Worm (Caenorhabditis elegans) whole organism, L2 larva: ENCODE measurements around the gene T24H7.9.

Experiments
- C34F6.9 ChIP-seq: fragments of 150-350 bp; optimal IDR thresholded peaks from 2 replicates; lab custom pipeline; 2014; ENCODE audit warnings: missing biosample characterization, missing genetic modification characterization
- F13H6.1 ChIP-seq: sonication (generic microtip); optimal IDR thresholded peaks from 2 replicates; lab custom pipeline; 2016; ENCODE audit warnings: missing genetic modification characterization, missing compliant biosample characterization
- R02D3.7 ChIP-seq: fragments of 150-350 bp; optimal IDR thresholded peaks from 2 replicates; lab custom pipeline; 2014; ENCODE audit warnings: missing biosample characterization, missing genetic modification characterization
- Y55F3AM.14 ChIP-seq: fragments of 200-800 bp; sonication (Bioruptor generic); optimal IDR thresholded peaks from 2 replicates; lab custom pipeline; 2018; ENCODE audit warnings: mild to moderate bottlenecking, missing genetic modification characterization, missing compliant biosample characterization
- ZK546.5 ChIP-seq: sonication (generic microtip); optimal IDR thresholded peaks from 2 replicates; lab custom pipeline; 2017; ENCODE audit warnings: missing biosample characterization, missing genetic modification characterization
- alr-1 ChIP-seq: fragments of 150-350 bp; optimal IDR thresholded peaks from 2 replicates; lab custom pipeline; 2014; ENCODE audit warnings: missing biosample characterization, missing genetic modification characterization
- aly-2 ChIP-seq: fragments of 150-350 bp; optimal IDR thresholded peaks from 2 replicates; lab custom pipeline; 2014; ENCODE audit warnings: missing biosample characterization, missing genetic modification characterization
- ama-1 ChIP-seq: fragments of 150-350 bp; optimal IDR thresholded peaks from 2 replicates; lab custom pipeline; 2018; ENCODE audit warnings: inconsistent platforms
- blmp-1 ChIP-seq: sonication (generic microtip); optimal IDR thresholded peaks from 2 replicates; lab custom pipeline; 2017; ENCODE audit warnings: missing genetic modification characterization, mild to moderate bottlenecking, missing compliant biosample characterization, antibody characterized with exemption, moderate library complexity; ENCODE audit not compliant: insufficient read depth
- ceh-16 ChIP-seq: fragments of 150-350 bp; optimal IDR thresholded peaks from 2 replicates; lab custom pipeline; 2014; ENCODE audit warnings: missing biosample characterization, missing genetic modification characterization
- ceh-82 ChIP-seq: fragments of 150-350 bp; optimal IDR thresholded peaks from 2 replicates; lab custom pipeline; 2014; ENCODE audit warnings: missing biosample characterization, missing genetic modification characterization
- crh-2 ChIP-seq: sonication (generic microtip); optimal IDR thresholded peaks from 2 replicates; lab custom pipeline; 2017; ENCODE audit warnings: missing biosample characterization, missing genetic modification characterization
- dmd-4 ChIP-seq: sonication (generic microtip); optimal IDR thresholded peaks from 2 replicates; lab custom pipeline; 2017; ENCODE audit warnings: missing biosample characterization, missing genetic modification characterization
- elt-1 ChIP-seq: fragments of 150-350 bp; optimal IDR thresholded peaks from 2 replicates; lab custom pipeline; 2014; ENCODE audit warnings: missing biosample characterization, missing genetic modification characterization
- elt-3 ChIP-seq: sonication (generic microtip); optimal IDR thresholded peaks from 2 replicates; lab custom pipeline; 2017; ENCODE audit warnings: missing biosample characterization, missing genetic modification characterization
- fos-1 ChIP-seq: fragments of 150-350 bp; optimal IDR thresholded peaks from 2 replicates; lab custom pipeline; 2014; ENCODE audit warnings: missing biosample characterization, missing genetic modification characterization
- gmeb-1 ChIP-seq: fragments of 150-350 bp; optimal IDR thresholded peaks from 2 replicates; lab custom pipeline; 2014; ENCODE audit warnings: missing biosample characterization, missing genetic modification characterization
- lin-39 ChIP-seq: fragments of 150-350 bp; optimal IDR thresholded peaks from 2 replicates; lab custom pipeline; 2014; ENCODE audit warnings: missing biosample characterization, missing genetic modification reagents, missing genetic modification characterization
- lsy-2 ChIP-seq, 2 experiments: fragments of 150-350 bp in 1 of 2; sonication (generic microtip) in 1 of 2; optimal IDR thresholded peaks; 2 replicates each; lab custom pipeline; 2014 to 2017; ENCODE audit warnings: missing biosample characterization in 2 of 2, missing genetic modification characterization in 2 of 2
- mab-5 ChIP-seq: fragments of 150-350 bp; optimal IDR thresholded peaks from 2 replicates; lab custom pipeline; 2014; ENCODE audit warnings: missing biosample characterization, missing genetic modification characterization
- mbf-1 ChIP-seq: sonication (generic microtip); optimal IDR thresholded peaks from 2 replicates; lab custom pipeline; 2017; ENCODE audit warnings: missing biosample characterization, missing genetic modification characterization
- mdl-1 ChIP-seq, 2 experiments: fragments of 150-350 bp in 1 of 2; sonication (generic microtip) in 1 of 2; optimal IDR thresholded peaks; 2 replicates each; lab custom pipeline; 2017; ENCODE audit warnings: missing biosample characterization in 2 of 2, missing genetic modification characterization in 2 of 2
- nhr-10 ChIP-seq: sonication (generic microtip); optimal IDR thresholded peaks from 2 replicates; lab custom pipeline; 2017; ENCODE audit warnings: missing biosample characterization, missing genetic modification characterization
- nhr-11 ChIP-seq: fragments of 150-350 bp; optimal IDR thresholded peaks from 2 replicates; lab custom pipeline; 2014; ENCODE audit warnings: missing biosample characterization, missing genetic modification characterization
- nhr-129 ChIP-seq: fragments of 150-350 bp; optimal IDR thresholded peaks from 2 replicates; lab custom pipeline; 2014; ENCODE audit warnings: missing biosample characterization, missing genetic modification characterization
- nhr-23 ChIP-seq: fragments of 150-350 bp; optimal IDR thresholded peaks from 2 replicates; lab custom pipeline; 2014; ENCODE audit warnings: missing biosample characterization, missing genetic modification reagents, missing genetic modification characterization
- nhr-6 ChIP-seq: fragments of 150-350 bp; optimal IDR thresholded peaks from 2 replicates; lab custom pipeline; 2014; ENCODE audit warnings: missing biosample characterization, missing genetic modification characterization
- peb-1 ChIP-seq: fragments of 150-350 bp; optimal IDR thresholded peaks from 2 replicates; lab custom pipeline; 2014; ENCODE audit warnings: missing biosample characterization, missing genetic modification characterization
- sem-4 ChIP-seq: fragments of 150-350 bp; optimal IDR thresholded peaks from 2 replicates; lab custom pipeline; 2014; ENCODE audit warnings: missing biosample characterization, missing genetic modification reagents, missing genetic modification characterization
- sma-3 ChIP-seq: sonication (generic microtip); optimal IDR thresholded peaks from 2 replicates; lab custom pipeline; 2016; ENCODE audit warnings: missing genetic modification reagents, missing genetic modification characterization, missing compliant biosample characterization
- unc-39 ChIP-seq: fragments of 150-350 bp; optimal IDR thresholded peaks from 2 replicates; lab custom pipeline; 2014; ENCODE audit warnings: missing biosample characterization, missing genetic modification characterization
- unc-55 ChIP-seq: fragments of 150-350 bp; sonication (generic microtip); optimal IDR thresholded peaks from 3 replicates; lab custom pipeline; 2014; ENCODE audit warnings: missing biosample characterization, missing genetic modification reagents, missing genetic modification characterization
- ztf-1 ChIP-seq: fragments of 200-800 bp; sonication (Bioruptor generic); conservative IDR thresholded peaks from 2 replicates; pipeline ENCODE4 v1.3.6; 2022; ENCODE audit warnings: missing genetic modification characterization, missing compliant biosample characterization
- ztf-11 ChIP-seq: sonication (generic microtip); optimal IDR thresholded peaks from 2 replicates; lab custom pipeline; 2017; ENCODE audit warnings: missing biosample characterization, missing genetic modification characterization
- ztf-4 ChIP-seq: fragments of 150-350 bp; optimal IDR thresholded peaks from 2 replicates; lab custom pipeline; 2014; ENCODE audit warnings: missing biosample characterization, missing genetic modification characterization

The T24H7.9 gene

DNA sequence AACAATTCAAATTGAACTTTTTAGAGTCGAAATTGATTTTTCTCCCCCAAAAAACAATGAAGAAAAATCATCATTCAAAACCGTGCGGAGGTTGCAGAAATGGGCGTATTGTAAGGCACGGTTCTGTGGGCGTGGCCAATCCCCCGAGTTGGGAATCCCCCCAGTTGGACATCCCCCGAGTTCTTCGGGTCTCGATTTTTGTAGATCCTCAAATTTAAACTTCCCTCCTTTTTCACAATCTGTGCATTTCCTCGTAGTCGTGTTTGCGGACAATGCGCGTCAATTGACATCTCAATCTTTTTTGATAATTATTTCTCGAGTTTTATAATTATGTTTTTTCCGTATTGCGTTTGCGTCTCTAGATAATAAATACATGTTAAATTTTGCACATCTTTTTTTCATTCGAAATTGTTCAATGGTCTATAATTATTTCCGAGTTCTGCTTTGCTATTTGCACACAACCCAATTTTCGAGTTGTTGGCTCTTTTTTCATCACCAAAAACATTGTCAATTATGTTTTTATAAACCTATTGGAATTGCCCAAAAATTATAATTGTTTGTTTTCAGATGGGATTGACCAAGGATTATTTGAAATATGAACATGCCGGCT, 34.6 kb upstream of the T24H7.9 start, which contains the start of gene F13H8.2 (continued):
- TF ChIP-seq ztf-1 (GFP tag; lab: Robert Waterston, UW) (no peak), ztf-11 (no peak), nhr-10 (tag; lab: Kevin White, UChicago) (no peak), gmeb-1 (tag; lab: Kevin White, UChicago) (peak; percentile 96), R02D3.7 (tag; lab: Kevin White, UChicago) (no peak), peb-1 (no peak), unc-39 (tag; lab: Kevin White, UChicago) (no peak), ztf-4 (tag; lab: Kevin White, UChicago) (no peak), dmd-4 (no peak), alr-1 (tag; lab: Kevin White, UChicago) (no peak), sem-4 (tag; lab: Kevin White, UChicago) (peak; percentile 52)

DNA sequence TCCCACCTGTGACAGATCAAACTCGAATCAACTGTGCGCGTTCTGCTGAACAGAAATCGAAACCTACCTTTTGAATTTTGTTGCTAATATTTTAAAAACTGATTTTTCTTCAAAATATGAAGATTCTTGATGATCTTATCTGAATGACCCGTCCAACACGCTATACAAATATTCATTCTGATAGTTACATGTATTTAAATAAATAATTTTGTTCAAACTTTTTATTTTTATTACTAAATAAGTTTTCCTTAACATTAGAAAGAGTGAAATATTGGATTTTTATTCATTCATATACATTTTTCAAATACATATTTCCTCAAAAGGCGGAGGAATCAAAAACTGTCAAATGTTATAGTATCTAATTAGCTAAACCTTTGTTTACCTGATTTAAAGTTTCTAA, 32.7 kb upstream of the T24H7.9 start, which contains the start of gene F13H8.8:
F13H8.8 (minus strand) TSS at position 101 of the 400 bp plus-strand sequence.
- TF ChIP-seq gmeb-1 (tag; lab: Kevin White, UChicago): no peak
- no peak for TF ChIP-seq elt-3 (tag; lab: Kevin White, UChicago)
- TF ChIP-seq ceh-16: no peak
- no peak for TF ChIP-seq sem-4 (tag; lab: Kevin White, UChicago)
- TF ChIP-seq ZK546.5: no peak
- TF ChIP-seq lin-39 (tag; lab: Kevin White, UChicago): no peak
- TF ChIP-seq ztf-4 (tag; lab: Kevin White, UChicago): no peak
- TF ChIP-seq unc-39 (tag; lab: Kevin White, UChicago): no peak
- no peak for TF ChIP-seq ama-1 (lab: Kevin White, UChicago)
- TF ChIP-seq nhr-6 (tag; lab: Kevin White, UChicago): no peak
- no peak for TF ChIP-seq unc-55 (GFP tag; lab: Kevin White, UChicago)
- no peak for TF ChIP-seq sma-3 (GFP tag; lab: Kevin White, UChicago)
- TF ChIP-seq nhr-11 (tag; lab: Kevin White, UChicago): no peak
- TF ChIP-seq blmp-1 (tag; lab: Kevin White, UChicago): no peak
- no peak for TF ChIP-seq ceh-82 (tag; lab: Kevin White, UChicago)

DNA sequence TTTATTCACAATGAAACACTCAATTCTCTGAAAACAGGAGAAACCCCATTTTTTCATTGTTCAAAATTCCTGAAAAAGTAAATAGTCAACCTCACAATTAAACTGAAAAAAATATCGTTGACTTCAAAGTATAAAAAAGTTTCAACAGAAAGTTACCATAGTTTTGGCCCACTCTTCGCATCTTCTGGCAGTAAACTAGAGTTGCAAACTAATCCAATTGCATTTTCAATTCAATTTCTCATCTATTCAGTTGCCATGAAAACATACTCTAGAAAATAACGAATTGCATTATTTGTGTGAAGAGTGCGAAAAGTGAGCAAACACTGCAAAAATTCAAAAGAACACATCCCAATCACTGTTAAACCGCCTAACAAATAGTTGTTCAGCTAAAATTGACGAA, 28.4 kb upstream of the T24H7.9 start, which contains the start of gene F13H8.3:
F13H8.3 (plus strand) TSS at position 301 of the 400 bp plus-strand sequence.
- TF ChIP-seq ztf-11 (no peak), mbf-1 (no peak), aly-2 (tag; lab: Kevin White, UChicago) (no peak), unc-55 (GFP tag; lab: Kevin White, UChicago) (no peak), blmp-1 (tag; lab: Kevin White, UChicago) (no peak), ZK546.5 (no peak), mab-5 (tag; lab: Kevin White, UChicago) (no peak), sem-4 (tag; lab: Kevin White, UChicago) (no peak), nhr-6 (tag; lab: Kevin White, UChicago) (no peak), elt-1 (no peak), Y55F3AM.14 (no peak), C34F6.9 (tag; lab: Kevin White, UChicago) (no peak), sma-3 (GFP tag; lab: Kevin White, UChicago) (no peak), mdl-1 (tag; optimal IDR thresholded peaks at IDR 0.05; lab: Kevin White, UChicago) (no peak), nhr-23 (no peak)

DNA sequence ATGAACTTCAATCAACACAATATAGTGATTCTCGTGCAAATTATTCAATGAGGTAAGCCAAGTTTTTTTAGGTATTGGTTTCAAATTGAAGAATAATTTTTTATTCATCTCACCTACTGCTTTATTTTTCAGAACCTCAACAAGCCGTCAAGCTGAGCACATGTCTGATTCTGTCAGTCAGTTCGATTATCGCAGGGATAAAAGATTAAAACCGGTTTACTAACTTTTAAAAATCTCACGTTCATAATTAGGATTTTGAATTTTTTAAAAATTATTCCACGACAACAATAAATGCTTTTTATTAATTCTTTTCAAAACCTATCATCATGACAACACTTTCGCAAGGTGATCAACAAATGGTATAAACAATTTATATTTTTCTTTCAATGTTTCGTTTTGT, 26.9 kb upstream of the T24H7.9 start, which contains the start of gene F13H8.12:
F13H8.12 (plus strand) TSS at position 301 of the 400 bp plus-strand sequence.
- TF ChIP-seq fos-1 (tag; lab: Kevin White, UChicago): no peak
- TF ChIP-seq unc-39 (tag; lab: Kevin White, UChicago): no peak
- no peak for TF ChIP-seq ztf-11
- no peak for TF ChIP-seq gmeb-1 (tag; lab: Kevin White, UChicago)
- TF ChIP-seq lsy-2 (tag; optimal IDR thresholded peaks at IDR 0.05; lab: Kevin White, UChicago): no peak
- TF ChIP-seq aly-2 (tag; lab: Kevin White, UChicago): no peak
- TF ChIP-seq nhr-11 (tag; lab: Kevin White, UChicago): no peak
- no peak for TF ChIP-seq Y55F3AM.14

DNA sequence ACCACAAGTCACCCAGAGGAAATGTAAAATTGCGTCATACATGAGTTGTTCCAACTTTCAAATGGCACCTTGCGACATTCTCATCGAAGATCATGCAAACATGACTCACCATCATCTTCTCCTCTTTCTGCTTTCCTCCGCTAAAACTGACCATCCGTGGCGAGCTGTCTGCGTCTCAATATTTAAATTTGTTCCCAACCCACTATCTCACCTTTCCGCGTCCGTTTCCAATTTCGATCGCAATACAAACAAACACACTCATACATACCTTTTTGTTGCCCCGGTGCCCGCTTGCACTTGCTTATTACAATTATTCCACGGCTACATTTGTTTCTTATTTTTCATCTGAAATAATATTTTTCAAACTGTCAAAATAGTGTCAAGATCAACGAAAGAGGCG, 25.4 kb upstream of the T24H7.9 start, which contains the start of gene nmgp-1:
nmgp-1 (plus strand) TSS at position 174 of the 400 bp plus-strand sequence.
- TF ChIP-seq crh-2 (tag; lab: Kevin White, UChicago): no peak
- TF ChIP-seq Y55F3AM.14: no peak
- no peak for TF ChIP-seq mab-5 (tag; lab: Kevin White, UChicago)
- no peak for TF ChIP-seq ztf-11
- peak; percentile 25 for TF ChIP-seq nhr-129 (tag; lab: Kevin White, UChicago)
- no peak for TF ChIP-seq blmp-1 (tag; lab: Kevin White, UChicago)
- peak; percentile 66 for TF ChIP-seq fos-1 (tag; lab: Kevin White, UChicago)
- TF ChIP-seq unc-55 (GFP tag; lab: Kevin White, UChicago): no peak
- no peak for TF ChIP-seq F13H6.1 (tag; lab: Kevin White, UChicago)
- TF ChIP-seq lsy-2 (tag; optimal IDR thresholded peaks at IDR 0.05; lab: Kevin White, UChicago): no peak
- TF ChIP-seq, all 48 proteins: peak for 2
